Worm (Caenorhabditis elegans): ENCODE results near the gene fln-2.

- TF ChIP-seq aly-1 (tag; optimal IDR thresholded peaks at IDR 0.05) (no peak), ama-1 (optimal IDR thresholded peaks at IDR 0.05) (no peak), scrt-1 (GFP tag; IDR thresholded peaks at IDR 0.05) (0 out of 2 replicates have a peak, but pooled peaks have one; percentile 12), tbx-11 (GFP tag; IDR thresholded peaks at IDR 0.05) (no peak), ceh-13 (GFP tag; optimal IDR thresholded peaks at IDR 0.05) (peak; percentile 46)
Observed at ce11 chrX:9372987-9373386, 24.5 kb upstream of the fln-2 start.

All from whole organism, early embryonic.